Worm (Caenorhabditis elegans) whole organism, L2 larva: ENCODE data around the gene pfs-2.

ENCODE experiments used
- C34F6.9 ChIP-seq: fragments of 150-350 bp; optimal IDR thresholded peaks from 2 replicates; lab custom pipeline; 2014; ENCODE audit warnings: missing biosample characterization, missing genetic modification characterization
- F13H6.1 ChIP-seq: sonication (generic microtip); optimal IDR thresholded peaks from 2 replicates; lab custom pipeline; 2016; ENCODE audit warnings: missing genetic modification characterization, missing compliant biosample characterization
- R02D3.7 ChIP-seq: fragments of 150-350 bp; optimal IDR thresholded peaks from 2 replicates; lab custom pipeline; 2014; ENCODE audit warnings: missing biosample characterization, missing genetic modification characterization
- Y55F3AM.14 ChIP-seq: fragments of 200-800 bp; sonication (Bioruptor generic); optimal IDR thresholded peaks from 2 replicates; lab custom pipeline; 2018; ENCODE audit warnings: mild to moderate bottlenecking, missing genetic modification characterization, missing compliant biosample characterization
- ZK546.5 ChIP-seq: sonication (generic microtip); optimal IDR thresholded peaks from 2 replicates; lab custom pipeline; 2017; ENCODE audit warnings: missing biosample characterization, missing genetic modification characterization
- alr-1 ChIP-seq: fragments of 150-350 bp; optimal IDR thresholded peaks from 2 replicates; lab custom pipeline; 2014; ENCODE audit warnings: missing biosample characterization, missing genetic modification characterization
- ama-1 ChIP-seq: fragments of 150-350 bp; optimal IDR thresholded peaks from 2 replicates; lab custom pipeline; 2018; ENCODE audit warnings: inconsistent platforms
- blmp-1 ChIP-seq: sonication (generic microtip); optimal IDR thresholded peaks from 2 replicates; lab custom pipeline; 2017; ENCODE audit warnings: missing genetic modification characterization, mild to moderate bottlenecking, missing compliant biosample characterization, antibody characterized with exemption, moderate library complexity; ENCODE audit not compliant: insufficient read depth
- ceh-16 ChIP-seq: fragments of 150-350 bp; optimal IDR thresholded peaks from 2 replicates; lab custom pipeline; 2014; ENCODE audit warnings: missing biosample characterization, missing genetic modification characterization
- ceh-82 ChIP-seq: fragments of 150-350 bp; optimal IDR thresholded peaks from 2 replicates; lab custom pipeline; 2014; ENCODE audit warnings: missing biosample characterization, missing genetic modification characterization
- crh-2 ChIP-seq: sonication (generic microtip); optimal IDR thresholded peaks from 2 replicates; lab custom pipeline; 2017; ENCODE audit warnings: missing biosample characterization, missing genetic modification characterization
- dmd-4 ChIP-seq: sonication (generic microtip); optimal IDR thresholded peaks from 2 replicates; lab custom pipeline; 2017; ENCODE audit warnings: missing biosample characterization, missing genetic modification characterization
- egl-27 ChIP-seq: sonication (generic microtip); optimal IDR thresholded peaks from 3 replicates; lab custom pipeline; 2017; ENCODE audit warnings: missing biosample characterization, missing genetic modification reagents, missing genetic modification characterization
- elt-1 ChIP-seq: fragments of 150-350 bp; optimal IDR thresholded peaks from 2 replicates; lab custom pipeline; 2014; ENCODE audit warnings: missing biosample characterization, missing genetic modification characterization
- elt-3 ChIP-seq: sonication (generic microtip); optimal IDR thresholded peaks from 2 replicates; lab custom pipeline; 2017; ENCODE audit warnings: missing biosample characterization, missing genetic modification characterization
- fos-1 ChIP-seq: fragments of 150-350 bp; optimal IDR thresholded peaks from 2 replicates; lab custom pipeline; 2014; ENCODE audit warnings: missing biosample characterization, missing genetic modification characterization
- lin-11 ChIP-seq: fragments of 150-350 bp; sonication (generic microtip); optimal IDR thresholded peaks from 2 replicates; lab custom pipeline; 2014; ENCODE audit warnings: missing biosample characterization, missing genetic modification characterization, inconsistent platforms, mixed read lengths
- lin-13 ChIP-seq: fragments of 150-350 bp; optimal IDR thresholded peaks from 2 replicates; lab custom pipeline; 2014; ENCODE audit warnings: missing biosample characterization, missing genetic modification reagents, missing genetic modification characterization
- lin-39 ChIP-seq: fragments of 150-350 bp; optimal IDR thresholded peaks from 2 replicates; lab custom pipeline; 2014; ENCODE audit warnings: missing biosample characterization, missing genetic modification reagents, missing genetic modification characterization
- lsy-2 ChIP-seq, 2 experiments: fragments of 150-350 bp in 1 of 2; sonication (generic microtip) in 1 of 2; optimal IDR thresholded peaks; 2 replicates each; lab custom pipeline; 2014 to 2017; ENCODE audit warnings: missing biosample characterization in 2 of 2, missing genetic modification characterization in 2 of 2
- mab-5 ChIP-seq: fragments of 150-350 bp; optimal IDR thresholded peaks from 2 replicates; lab custom pipeline; 2014; ENCODE audit warnings: missing biosample characterization, missing genetic modification characterization
- nhr-12 ChIP-seq: fragments of 150-350 bp; optimal IDR thresholded peaks from 2 replicates; lab custom pipeline; 2014; ENCODE audit warnings: missing biosample characterization, missing genetic modification characterization
- nhr-129 ChIP-seq: fragments of 150-350 bp; optimal IDR thresholded peaks from 2 replicates; lab custom pipeline; 2014; ENCODE audit warnings: missing biosample characterization, missing genetic modification characterization
- nhr-23 ChIP-seq: fragments of 150-350 bp; optimal IDR thresholded peaks from 2 replicates; lab custom pipeline; 2014; ENCODE audit warnings: missing biosample characterization, missing genetic modification reagents, missing genetic modification characterization
- nhr-237 ChIP-seq: fragments of 150-350 bp; optimal IDR thresholded peaks from 2 replicates; lab custom pipeline; 2014; ENCODE audit warnings: missing biosample characterization, missing genetic modification characterization
- nhr-6 ChIP-seq: fragments of 150-350 bp; optimal IDR thresholded peaks from 2 replicates; lab custom pipeline; 2014; ENCODE audit warnings: missing biosample characterization, missing genetic modification characterization
- nhr-77 ChIP-seq: fragments of 150-350 bp; optimal IDR thresholded peaks from 2 replicates; lab custom pipeline; 2014; ENCODE audit warnings: missing biosample characterization, missing genetic modification characterization
- peb-1 ChIP-seq: fragments of 150-350 bp; optimal IDR thresholded peaks from 2 replicates; lab custom pipeline; 2014; ENCODE audit warnings: missing biosample characterization, missing genetic modification characterization
- sem-4 ChIP-seq: fragments of 150-350 bp; optimal IDR thresholded peaks from 2 replicates; lab custom pipeline; 2014; ENCODE audit warnings: missing biosample characterization, missing genetic modification reagents, missing genetic modification characterization
- skn-1 ChIP-seq: sonication (generic microtip); optimal IDR thresholded peaks from 2 replicates; lab custom pipeline; 2017; ENCODE audit warnings: missing biosample characterization, missing genetic modification characterization
- sma-3 ChIP-seq: sonication (generic microtip); optimal IDR thresholded peaks from 2 replicates; lab custom pipeline; 2016; ENCODE audit warnings: missing genetic modification reagents, missing genetic modification characterization, missing compliant biosample characterization
- snpc-4 ChIP-seq: fragments of 150-350 bp; optimal IDR thresholded peaks from 2 replicates; lab custom pipeline; 2014; ENCODE audit warnings: missing biosample characterization, missing genetic modification characterization
- unc-39 ChIP-seq: fragments of 150-350 bp; optimal IDR thresholded peaks from 2 replicates; lab custom pipeline; 2014; ENCODE audit warnings: missing biosample characterization, missing genetic modification characterization
- unc-55 ChIP-seq: fragments of 150-350 bp; sonication (generic microtip); optimal IDR thresholded peaks from 3 replicates; lab custom pipeline; 2014; ENCODE audit warnings: missing biosample characterization, missing genetic modification reagents, missing genetic modification characterization
- zag-1 ChIP-seq: fragments of 150-350 bp; optimal IDR thresholded peaks from 2 replicates; lab custom pipeline; 2014; ENCODE audit warnings: missing biosample characterization, missing genetic modification characterization
- ztf-1 ChIP-seq: fragments of 200-800 bp; sonication (Bioruptor generic); conservative IDR thresholded peaks from 2 replicates; pipeline ENCODE4 v1.3.6; 2022; ENCODE audit warnings: missing genetic modification characterization, missing compliant biosample characterization
- ztf-11 ChIP-seq: sonication (generic microtip); optimal IDR thresholded peaks from 2 replicates; lab custom pipeline; 2017; ENCODE audit warnings: missing biosample characterization, missing genetic modification characterization
- ztf-4 ChIP-seq: fragments of 150-350 bp; optimal IDR thresholded peaks from 2 replicates; lab custom pipeline; 2014; ENCODE audit warnings: missing biosample characterization, missing genetic modification characterization

pfs-2 gene

DNA sequence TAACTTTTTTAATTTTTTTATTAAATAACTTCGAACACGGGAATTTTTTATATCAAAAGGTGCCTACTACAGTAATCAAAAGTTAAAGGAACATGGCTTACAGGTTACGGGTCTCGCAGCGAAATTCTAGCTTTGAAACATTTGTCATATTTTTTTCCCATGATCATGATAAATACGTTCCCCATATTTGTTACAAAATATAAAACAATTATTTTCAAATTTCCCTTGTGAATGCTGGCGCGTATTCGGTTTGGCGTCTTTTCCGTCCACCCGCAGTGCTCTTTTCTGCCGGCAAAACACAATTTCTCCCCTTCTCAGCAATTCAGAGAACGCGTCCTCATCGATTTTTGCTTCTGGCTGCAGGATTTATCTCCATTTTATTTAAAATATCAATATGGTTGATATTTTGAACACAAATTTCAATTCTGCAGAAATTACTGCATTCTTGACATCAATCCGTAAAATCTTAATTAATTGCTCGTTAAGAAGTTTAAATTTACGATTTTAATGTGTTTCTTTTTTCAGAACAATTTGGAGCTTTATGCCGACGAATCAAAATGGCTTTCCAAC lies 7.1 kb downstream of the pfs-2 start, which contains the start of gene imb-2:
Gene imb-2, plus strand, starts transcription at position 520 of the 570 bp plus-strand sequence.
- TF ChIP-seq snpc-4 (tag; lab: Kevin White, UChicago) = peak; percentile 6
- peak; percentile 66 for TF ChIP-seq lin-11
- peak; percentile 45 for TF ChIP-seq zag-1 (tag; lab: Kevin White, UChicago)
- TF ChIP-seq C34F6.9 (tag; lab: Kevin White, UChicago) = peak; percentile 68
- TF ChIP-seq lsy-2 (tag; optimal IDR thresholded peaks at IDR 0.05; lab: Kevin White, UChicago) = peak; percentile 23 to 88
- TF ChIP-seq crh-2 = peak; percentile 60
- TF ChIP-seq nhr-12 (tag; lab: Kevin White, UChicago) = no peak
- no peak for TF ChIP-seq nhr-237 (tag; lab: Kevin White, UChicago)
- no peak for TF ChIP-seq nhr-23 (tag; lab: Kevin White, UChicago)
- no peak for TF ChIP-seq ZK546.5 (tag; lab: Kevin White, UChicago)
- peak; percentile 80 for TF ChIP-seq unc-55 (GFP tag; lab: Kevin White, UChicago)
- TF ChIP-seq unc-39 (tag; lab: Kevin White, UChicago) = no peak
- peak; percentile 43 for TF ChIP-seq mab-5 (tag; lab: Kevin White, UChicago)
- TF ChIP-seq fos-1 (tag; lab: Kevin White, UChicago) = peak; percentile 18
- peak; percentile 44 for TF ChIP-seq nhr-129 (tag; lab: Kevin White, UChicago)

DNA sequence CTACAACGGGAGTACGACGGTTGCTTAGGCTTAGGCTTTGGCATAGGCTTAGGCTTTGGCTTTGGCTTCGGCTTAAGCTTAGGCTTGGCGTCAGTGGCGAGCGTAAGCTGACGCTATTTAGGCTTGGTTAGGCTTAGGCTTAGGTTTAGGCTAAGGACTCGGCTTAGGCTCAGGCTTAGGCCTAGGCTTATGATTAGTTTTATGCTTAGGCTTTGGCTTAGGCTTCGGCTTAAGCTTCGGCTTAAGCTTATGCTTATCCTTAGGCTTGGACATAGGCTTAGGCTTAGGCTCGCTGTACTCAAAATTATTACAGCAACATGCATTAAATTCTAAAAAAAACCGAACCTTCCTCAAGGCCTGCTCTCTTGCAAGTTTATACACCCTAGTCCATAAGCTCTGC lies 16.4 kb downstream of the pfs-2 start:
- TF ChIP-seq lsy-2 (tag; optimal IDR thresholded peaks at IDR 0.05; lab: Kevin White, UChicago) (no peak), ztf-1 (GFP tag; lab: Robert Waterston, UW) (no peak), sma-3 (GFP tag; lab: Kevin White, UChicago) (no peak), Y55F3AM.14 (no peak), blmp-1 (tag; lab: Kevin White, UChicago) (no peak), nhr-129 (tag; lab: Kevin White, UChicago) (no peak), nhr-77 (no peak)

DNA sequence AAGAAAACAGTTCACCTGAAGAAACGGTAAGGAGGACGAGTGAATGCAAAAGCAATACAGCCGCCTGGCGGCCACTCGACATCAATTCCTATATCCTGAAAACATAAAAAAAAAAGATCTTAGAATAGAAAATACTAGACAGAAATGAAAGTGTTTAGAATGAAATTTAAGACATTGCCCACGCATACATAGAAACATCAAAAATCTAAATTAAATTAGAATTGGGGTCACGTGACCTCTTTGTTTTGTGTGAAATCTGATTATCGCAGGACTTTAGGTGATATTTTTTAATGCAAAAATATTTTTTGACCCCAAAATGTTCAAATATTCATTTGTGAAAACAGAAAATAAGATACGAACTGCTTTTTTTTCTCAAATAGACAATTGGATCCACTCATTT lies 19.6 kb downstream of the pfs-2 start, which contains the start of gene acr-20:
Gene acr-20, minus strand, starts transcription at position 101 of the 400 bp plus-strand sequence.
- no peak for TF ChIP-seq fos-1 (tag; lab: Kevin White, UChicago)
- TF ChIP-seq Y55F3AM.14 = no peak
- no peak for TF ChIP-seq C34F6.9 (tag; lab: Kevin White, UChicago)
- no peak for TF ChIP-seq crh-2
- no peak for TF ChIP-seq elt-3 (tag; lab: Kevin White, UChicago)

DNA sequence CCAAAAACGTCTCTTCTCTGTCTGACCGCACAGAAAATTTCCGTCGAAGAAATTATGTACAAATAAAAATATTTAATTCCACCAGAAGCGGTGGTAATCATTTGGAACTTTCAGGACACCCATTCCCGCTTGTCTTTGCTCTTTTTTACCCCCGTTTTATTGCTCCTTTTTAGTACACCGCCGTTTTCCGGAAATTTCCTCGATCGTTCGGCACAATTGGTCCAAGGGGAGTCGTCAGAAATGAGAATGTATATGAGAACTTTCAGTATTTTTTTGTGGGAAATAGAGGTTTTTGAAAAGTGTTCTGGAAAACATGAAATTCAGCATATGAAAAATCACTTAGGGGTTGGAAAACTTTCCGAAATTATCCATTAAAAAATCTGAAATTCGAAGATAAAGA lies 22.6 kb downstream of the pfs-2 start:
- TF ChIP-seq unc-55 (GFP tag; lab: Kevin White, UChicago) (no peak), fos-1 (tag; lab: Kevin White, UChicago) (no peak), sma-3 (GFP tag; lab: Kevin White, UChicago) (no peak), alr-1 (tag; lab: Kevin White, UChicago) (no peak), Y55F3AM.14 (no peak), dmd-4 (tag; lab: Kevin White, UChicago) (no peak), ama-1 (lab: Kevin White, UChicago) (no peak), elt-3 (tag; lab: Kevin White, UChicago) (no peak), ztf-4 (tag; lab: Kevin White, UChicago) (no peak), nhr-6 (tag; lab: Kevin White, UChicago) (no peak)
- TF ChIP-seq, all 48 proteins: peak for 0

DNA sequence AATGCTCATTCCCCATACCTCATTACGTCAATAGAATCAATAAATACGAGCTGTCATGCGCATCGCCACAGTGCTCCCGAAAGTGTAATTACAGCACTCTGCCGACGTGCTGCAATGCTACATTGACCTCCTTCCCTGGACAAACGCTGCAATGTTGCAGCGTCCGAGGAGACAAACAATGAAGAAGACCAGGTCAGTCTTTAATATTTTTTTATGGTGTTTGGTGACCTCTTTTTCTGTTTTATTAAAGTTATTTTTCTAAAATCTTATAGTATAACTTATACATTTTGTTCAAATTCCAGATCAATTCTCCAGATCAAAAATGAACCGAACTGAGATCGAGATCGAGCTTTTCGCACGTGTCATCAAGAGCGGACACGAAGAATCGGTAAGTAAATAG lies 23.3 kb downstream of the pfs-2 start, which contains the start of gene sdz-26:
Gene sdz-26, plus strand, starts transcription at position 301 of the 400 bp plus-strand sequence.
- no peak for TF ChIP-seq R02D3.7 (tag; lab: Kevin White, UChicago)
- no peak for TF ChIP-seq peb-1 (tag; lab: Kevin White, UChicago)
- no peak for TF ChIP-seq lin-11
- no peak for TF ChIP-seq sem-4 (tag; lab: Kevin White, UChicago)
- TF ChIP-seq ceh-16 (tag; lab: Kevin White, UChicago) = no peak
- TF ChIP-seq nhr-12 (tag; lab: Kevin White, UChicago) = no peak
- no peak for TF ChIP-seq ztf-1 (GFP tag; lab: Robert Waterston, UW)
- no peak for TF ChIP-seq lin-13
- TF ChIP-seq blmp-1 (tag; lab: Kevin White, UChicago) = no peak

DNA sequence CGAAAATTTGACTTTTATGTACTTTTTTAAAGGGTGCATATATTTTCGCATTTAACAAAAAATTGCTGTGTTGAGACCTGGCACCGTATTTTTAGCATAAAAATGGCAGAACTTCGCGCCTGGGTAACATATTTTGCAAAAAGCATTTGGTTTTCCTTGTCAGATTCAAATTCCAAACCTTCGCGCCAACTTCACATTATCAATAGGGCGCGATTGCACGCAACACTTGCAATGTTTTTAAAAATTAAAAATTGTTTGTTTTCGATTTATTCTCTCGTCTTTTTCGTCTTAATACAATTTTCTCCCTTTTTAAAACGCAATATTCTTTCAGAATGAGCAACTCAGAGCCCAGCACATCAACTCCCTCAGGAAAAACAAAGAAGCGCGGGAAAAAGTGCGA lies 25.5 kb downstream of the pfs-2 start, which contains the start of gene mes-2:
Gene mes-2, plus strand, starts transcription at position 330 of the 400 bp plus-strand sequence.
- TF ChIP-seq Y55F3AM.14 = no peak
- no peak for TF ChIP-seq ztf-11
- TF ChIP-seq sma-3 (GFP tag; lab: Kevin White, UChicago) = peak; percentile 76
- no peak for TF ChIP-seq unc-39 (tag; lab: Kevin White, UChicago)
- TF ChIP-seq crh-2 = peak; percentile 87
- peak; percentile 78 for TF ChIP-seq mab-5 (tag; lab: Kevin White, UChicago)
- TF ChIP-seq egl-27 (tag; lab: Kevin White, UChicago) = no peak
- TF ChIP-seq F13H6.1 = peak; percentile 63
- no peak for TF ChIP-seq skn-1 (tag; lab: Kevin White, UChicago)
- no peak for TF ChIP-seq nhr-77
- TF ChIP-seq sem-4 (tag; lab: Kevin White, UChicago) = peak; percentile 19
- peak; percentile 55 for TF ChIP-seq nhr-6 (tag; lab: Kevin White, UChicago)
- peak; percentile 38 for TF ChIP-seq R02D3.7 (tag; lab: Kevin White, UChicago)
- peak; percentile 74 for TF ChIP-seq nhr-129 (tag; lab: Kevin White, UChicago)
- no peak for TF ChIP-seq lin-11
- TF ChIP-seq blmp-1 (tag; lab: Kevin White, UChicago) = no peak
- peak; percentile 27 for TF ChIP-seq ztf-4 (tag; lab: Kevin White, UChicago)
- TF ChIP-seq fos-1 (tag; lab: Kevin White, UChicago) = peak; percentile 16
- TF ChIP-seq ceh-82 (tag; lab: Kevin White, UChicago) = peak; percentile 27
- no peak for TF ChIP-seq ama-1 (lab: Kevin White, UChicago)
- peak; percentile 86 for TF ChIP-seq C34F6.9 (tag; lab: Kevin White, UChicago)
- no peak for TF ChIP-seq lin-39
- no peak for TF ChIP-seq elt-1 (tag; lab: Kevin White, UChicago)
- no peak for TF ChIP-seq ceh-16 (tag; lab: Kevin White, UChicago)
